Worm (Caenorhabditis elegans): ENCODE measurements around the gene cap-1.

ce11 chrIV:7236248-7236772 is 6.3 kb upstream of the cap-1 start:
- TF ChIP-seq ztf-11 (tag; optimal IDR thresholded peaks at IDR 0.05): no peak
- TF ChIP-seq sma-9 (GFP tag; optimal IDR thresholded peaks at IDR 0.05): no peak
- TF ChIP-seq sma-9 (tag; optimal IDR thresholded peaks at IDR 0.05): no peak
- TF ChIP-seq peb-1 (tag; optimal IDR thresholded peaks at IDR 0.05): no peak
